Worm (Caenorhabditis elegans) whole organism, midembryonic: ENCODE measurements around the gene gei-15.

ENCODE experiments used
- T22C8.4 ChIP-seq: fragments of 200-800 bp; sonication (Bioruptor generic); IDR thresholded peaks from 2 replicates; pipeline ENCODE4 v1.3.6; 2022; ENCODE audit warnings: missing genetic modification characterization, missing compliant biosample characterization
- cog-1 ChIP-seq: sonication (generic microtip); optimal IDR thresholded peaks from 2 replicates; lab custom pipeline; 2016; ENCODE audit warnings: missing genetic modification characterization, missing compliant biosample characterization
- flt-1 ChIP-seq: fragments of 200-800 bp; sonication (Bioruptor generic); IDR thresholded peaks from 2 replicates; pipeline ENCODE4 v1.3.6; 2022; ENCODE audit warnings: missing genetic modification characterization, missing compliant biosample characterization
- klf-2 ChIP-seq: fragments of 200-800 bp; sonication (Bioruptor generic); conservative IDR thresholded peaks from 2 replicates; pipeline ENCODE4 v1.3.6; 2022; ENCODE audit warnings: missing genetic modification reagents, missing genetic modification characterization, missing compliant biosample characterization
- med-1 ChIP-seq: sonication (generic microtip); optimal IDR thresholded peaks from 2 replicates; lab custom pipeline; 2017; ENCODE audit warnings: missing genetic modification characterization, mild to moderate bottlenecking, missing compliant biosample characterization, antibody characterized with exemption, missing genetic modification reagents; ENCODE audit not compliant: insufficient read depth
- ref-1 ChIP-seq: fragments of 200-800 bp; sonication (Bioruptor generic); conservative IDR thresholded peaks from 2 replicates; pipeline ENCODE4 v1.3.6; 2022; ENCODE audit warnings: missing genetic modification reagents, missing genetic modification characterization, missing compliant biosample characterization
- tab-1 ChIP-seq: fragments of 200-800 bp; sonication (Bioruptor generic); IDR thresholded peaks from 2 replicates; pipeline ENCODE4 v1.3.6; 2022; ENCODE audit warnings: missing genetic modification characterization, missing compliant biosample characterization
- ztf-23 ChIP-seq: fragments of 200-800 bp; sonication (Bioruptor generic); IDR thresholded peaks from 2 replicates; pipeline ENCODE4 v1.3.6; 2022; ENCODE audit warnings: missing genetic modification reagents, missing genetic modification characterization, missing compliant biosample characterization
- ztf-29 ChIP-seq: fragments of 200-800 bp; sonication (Bioruptor generic); IDR thresholded peaks from 2 replicates; pipeline ENCODE4 v1.3.6; 2022; ENCODE audit warnings: missing genetic modification reagents, missing genetic modification characterization, missing compliant biosample characterization

ce11 chrX:6795843-6796521 is 27.1 kb downstream of the gei-15 start:
- TF ChIP-seq flt-1 (no peak), ztf-23 (GFP tag; lab: Robert Waterston, UW) (no peak), med-1 (GFP tag; lab: Kevin White, UChicago) (no peak), ref-1 (GFP tag; lab: Robert Waterston, UW) (no peak), ztf-29 (GFP tag; lab: Robert Waterston, UW) (no peak), cog-1 (tag; lab: Kevin White, UChicago) (no peak), T22C8.4 (no peak), klf-2 (GFP tag; lab: Robert Waterston, UW) (no peak), tab-1 (no peak)
